Fruit fly (Drosophila melanogaster): ENCODE results near the gene CG46244.

- TF ChIP-seq CG7101 (tag; optimal IDR thresholded peaks at IDR 0.05), result no peak
- no peak for TF ChIP-seq ovo (GFP tag; optimal IDR thresholded peaks at IDR 0.05)
- no peak for TF ChIP-seq CG33017 (tag; optimal IDR thresholded peaks at IDR 0.05)
- TF ChIP-seq CG1620 (GFP tag; optimal IDR thresholded peaks at IDR 0.05), result no peak
- no peak for TF ChIP-seq Mnt (GFP tag; optimal IDR thresholded peaks at IDR 0.05)
- no peak for TF ChIP-seq CG5204 (GFP tag; optimal IDR thresholded peaks at IDR 0.05)
- no peak for TF ChIP-seq Crg-1 (GFP tag; optimal IDR thresholded peaks at IDR 0.05)
These were observed 27.6 kb downstream of the CG46244 start for dm6 chr2L:19634008-19634407.

Measured in whole organism, adult.